Worm (Caenorhabditis elegans) whole organism, L4/young adult: ENCODE results near the gene pycr-4.

Experiments
- W03F9.2 ChIP-seq: fragments of 150-350 bp; optimal IDR thresholded peaks from 2 replicates; lab custom pipeline; 2014; ENCODE audit warnings: missing biosample characterization, missing genetic modification characterization
- him-1 ChIP-seq: sonication (generic microtip); optimal IDR thresholded peaks from 2 replicates; lab custom pipeline; 2016; ENCODE audit warnings: missing genotype, missing genetic modification reagents, missing genetic modification characterization, missing compliant biosample characterization

ce11 chrIV:7447556-7447955, 29.5 kb downstream of the pycr-4 start, which contains the start of gene B0496.2:
- TF ChIP-seq him-1 (tag; lab: Kevin White, UChicago) (no peak), W03F9.2 (tag; lab: Kevin White, UChicago) (no peak)
